Worm (Caenorhabditis elegans) whole organism, L2 larva: ENCODE results near the gene F40A3.1.

Source experiments
- ama-1 ChIP-seq: fragments of 150-350 bp; optimal IDR thresholded peaks from 2 replicates; lab custom pipeline; 2018; ENCODE audit warnings: inconsistent platforms
- ceh-16 ChIP-seq: fragments of 150-350 bp; optimal IDR thresholded peaks from 2 replicates; lab custom pipeline; 2014; ENCODE audit warnings: missing biosample characterization, missing genetic modification characterization
- nhr-77 ChIP-seq: fragments of 150-350 bp; optimal IDR thresholded peaks from 2 replicates; lab custom pipeline; 2014; ENCODE audit warnings: missing biosample characterization, missing genetic modification characterization
- sma-9 ChIP-seq, 2 experiments: fragments of 150-350 bp in 1 of 2; sonication (generic microtip) in 1 of 2; optimal IDR thresholded peaks; 2 replicates each; lab custom pipeline; 2014 to 2016; ENCODE audit warnings: missing genetic modification characterization in 2 of 2, mild to moderate bottlenecking in 1 of 2, missing biosample characterization in 1 of 2, missing compliant biosample characterization in 1 of 2, missing genetic modification reagents in 1 of 2, moderate library complexity in 1 of 2

- TF ChIP-seq ama-1 (lab: Kevin White, UChicago) (no peak), sma-9 (GFP tag; optimal IDR thresholded peaks at IDR 0.05; lab: Kevin White, UChicago) (no peak), sma-9 (tag; optimal IDR thresholded peaks at IDR 0.05; lab: Kevin White, UChicago) (no peak), ceh-16 (tag; lab: Kevin White, UChicago) (no peak), nhr-77 (tag; lab: Kevin White, UChicago) (no peak)
Measured at ce11 chrV:7852078-7852477, 39.3 kb upstream of the F40A3.1 start.
